Fruit fly (Drosophila melanogaster): ENCODE data around the gene Srp72.

dm6 chr3R:20576789-20577188 is 11.7 kb upstream of the Srp72 start, which contains the start of the genes TFAM and CG5412:
- TF ChIP-seq Eip78C (GFP tag) (no peak), CG8119 (GFP tag; IDR thresholded peaks at IDR 0.05) (no peak), CG3919 (GFP tag; optimal IDR thresholded peaks at IDR 0.05) (no peak), CG6854 (GFP tag; optimal IDR thresholded peaks at IDR 0.05) (no peak), pdm3 (GFP tag; optimal IDR thresholded peaks at IDR 0.05) (no peak)
